Fruit fly (Drosophila melanogaster): Measurements from ENCODE around the gene CG13014.

CG13014 gene

DNA sequence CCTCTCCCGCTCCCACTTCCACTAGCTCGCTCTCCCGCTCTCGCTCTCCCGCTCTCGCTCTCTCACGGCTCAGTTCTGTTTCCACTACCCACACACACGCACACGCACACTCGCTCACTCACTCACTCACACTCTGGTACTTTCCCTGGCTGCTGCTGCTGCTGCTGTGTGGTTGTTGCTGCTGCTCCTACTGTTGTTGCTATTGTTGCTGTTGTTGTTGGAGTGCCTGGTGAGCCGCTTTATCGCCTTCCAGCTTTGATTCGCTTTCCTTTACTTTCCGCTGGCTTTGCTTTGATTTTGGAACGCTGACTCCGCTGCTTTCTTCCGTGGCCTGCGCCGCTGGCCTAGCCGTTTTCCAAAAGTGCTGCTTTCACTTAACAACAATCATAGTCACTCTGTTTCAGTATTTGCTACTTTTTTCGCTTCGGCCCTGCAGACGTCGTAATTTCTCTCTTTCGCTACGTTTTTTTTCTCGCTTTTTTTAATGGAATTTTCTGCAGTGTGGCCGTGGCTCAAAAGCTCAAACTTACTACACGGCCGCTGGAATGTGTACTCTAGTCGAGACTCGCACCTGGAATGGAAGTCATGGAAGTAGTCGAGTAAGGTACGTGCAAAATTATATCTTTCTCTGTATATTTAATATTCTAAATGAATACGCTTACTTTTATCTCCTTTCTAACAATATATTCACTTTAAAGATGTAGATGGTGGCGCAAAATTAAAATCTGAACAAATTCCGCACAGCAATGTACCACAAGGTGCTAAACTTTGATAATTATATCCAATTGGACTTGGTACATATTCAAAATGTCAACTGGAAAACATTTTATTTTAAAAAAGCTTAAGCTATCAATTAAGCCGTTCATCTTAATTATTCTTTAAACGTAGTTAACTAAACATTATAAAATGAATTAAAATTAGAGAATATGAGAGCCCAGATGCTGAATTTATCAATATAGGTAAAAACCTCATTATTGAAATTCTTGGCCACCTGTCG lies 27.9 kb upstream of the CG13014 start, which contains the start of gene Pp2B-14D (continued):
- TF ChIP-seq CG1603 (tag; optimal IDR thresholded peaks at IDR 0.05), result peak; percentile 46
- TF ChIP-seq nau (GFP tag; optimal IDR thresholded peaks at IDR 0.05), result peak; percentile 13
- TF ChIP-seq Pdp1 (GFP tag; optimal IDR thresholded peaks at IDR 0.05), result peak in 1 of 2 experiments; percentile 17
- TF ChIP-seq ci (GFP tag; IDR thresholded peaks at IDR 0.05), result 0 out of 3 replicates have a peak, but pooled peaks have one; percentile 25
- TF ChIP-seq pros (GFP tag; optimal IDR thresholded peaks at IDR 0.05), result no peak
- no peak for TF ChIP-seq Optix (GFP tag; IDR thresholded peaks at IDR 0.05)
- TF ChIP-seq Hand (GFP tag; optimal IDR thresholded peaks at IDR 0.05), result peak; percentile 23
- peak in 1 of 2 experiments; percentile 13 for TF ChIP-seq Dfd (GFP tag; optimal IDR thresholded peaks at IDR 0.05)
- peak; percentile 22 for TF ChIP-seq Deaf1 (tag; optimal IDR thresholded peaks at IDR 0.05)
- TF ChIP-seq stc (GFP tag; IDR thresholded peaks at IDR 0.05), result no peak
- peak; percentile 72 for TF ChIP-seq CG1832 (GFP tag; optimal IDR thresholded peaks at IDR 0.05)
- no peak for TF ChIP-seq Hmx (GFP tag; optimal IDR thresholded peaks at IDR 0.05)
- no peak for TF ChIP-seq ttk (GFP tag; IDR thresholded peaks at IDR 0.05)
- no peak for TF ChIP-seq CG6813 (GFP tag; optimal IDR thresholded peaks at IDR 0.05)
- no peak for TF ChIP-seq peb (GFP tag; IDR thresholded peaks at IDR 0.05)
- peak; percentile 26; the same call in 1 of the 2 replicates for TF ChIP-seq CG13287 (GFP tag; IDR thresholded peaks at IDR 0.05; ENCODE audit: partially characterized antibody)
- TF ChIP-seq CG8478 (optimal IDR thresholded peaks at IDR 0.05), result peak; percentile 85
- peak; percentile 23 for TF ChIP-seq Lhr (GFP tag; optimal IDR thresholded peaks at IDR 0.05)
- 0 out of 2 replicates have a peak, but pooled peaks have one; percentile 17 for TF ChIP-seq CG31441 (GFP tag; IDR thresholded peaks at IDR 0.05)
- peak; percentile 93 for TF ChIP-seq cg (GFP tag; optimal IDR thresholded peaks at IDR 0.05)
- TF ChIP-seq onecut (GFP tag; IDR thresholded peaks at IDR 0.05), result no peak
- TF ChIP-seq yki (optimal IDR thresholded peaks at IDR 0.05), result peak; percentile 98
- TF ChIP-seq CG2678 (tag; optimal IDR thresholded peaks at IDR 0.05), result peak; percentile 2
- peak; percentile 8; the same call in 1 of the 2 replicates for TF ChIP-seq amos (GFP tag; IDR thresholded peaks at IDR 0.05; ENCODE audit: partially characterized antibody)
- TF ChIP-seq CG12659 (GFP tag; optimal IDR thresholded peaks at IDR 0.05), result peak; percentile 54
- peak; percentile 8 for TF ChIP-seq CG33213 (GFP tag; optimal IDR thresholded peaks at IDR 0.05)
- no peak for TF ChIP-seq kay (GFP tag; optimal IDR thresholded peaks at IDR 0.05)
- TF ChIP-seq Neu2 (GFP tag; optimal IDR thresholded peaks at IDR 0.05; ENCODE audit: borderline replicate concordance), result no peak

- no peak for TF ChIP-seq CG2678 (tag; optimal IDR thresholded peaks at IDR 0.05)
- TF ChIP-seq Trl (optimal IDR thresholded peaks at IDR 0.05), result peak; percentile 21 to 60
- TF ChIP-seq Trl (GFP tag; optimal IDR thresholded peaks at IDR 0.05), result no peak
- TF ChIP-seq CG2889 (GFP tag; IDR thresholded peaks at IDR 0.05), result no peak
- TF ChIP-seq salm (tag; optimal IDR thresholded peaks at IDR 0.05), result no peak
- no peak for TF ChIP-seq CG11398 (GFP tag; optimal IDR thresholded peaks at IDR 0.05)
- TF ChIP-seq CHES-1-like (GFP tag; optimal IDR thresholded peaks at IDR 0.05), result no peak
- no peak for TF ChIP-seq CG31365 (tag; optimal IDR thresholded peaks at IDR 0.05)
- no peak for TF ChIP-seq Antp (GFP tag; optimal IDR thresholded peaks at IDR 0.05)
- no peak for TF ChIP-seq maf-S (GFP tag; optimal IDR thresholded peaks at IDR 0.05)
- TF ChIP-seq MTF-1 (GFP tag; optimal IDR thresholded peaks at IDR 0.05; ENCODE audit: borderline replicate concordance), result no peak
- TF ChIP-seq CG11093 (GFP tag; IDR thresholded peaks at IDR 0.05), result no peak
- no peak for TF ChIP-seq grau (tag; optimal IDR thresholded peaks at IDR 0.05)
- TF ChIP-seq CG2199 (GFP tag; IDR thresholded peaks at IDR 0.05), result 0 out of 3 replicates have a peak, but pooled peaks have one; percentile 34
- no peak for TF ChIP-seq ase (GFP tag; IDR thresholded peaks at IDR 0.05)
- TF ChIP-seq BtbVII (GFP tag; optimal IDR thresholded peaks at IDR 0.05), result no peak
- no peak for TF ChIP-seq Lim3 (GFP tag; IDR thresholded peaks at IDR 0.05)
- TF ChIP-seq CG12744 (GFP tag; optimal IDR thresholded peaks at IDR 0.05), result no peak
- TF ChIP-seq Chrac-16 (GFP tag; optimal IDR thresholded peaks at IDR 0.05), result no peak
- TF ChIP-seq CG10321 (GFP tag; IDR thresholded peaks at IDR 0.05), result peak; percentile 86
- no peak for TF ChIP-seq CG9797 (GFP tag; optimal IDR thresholded peaks at IDR 0.05)
- no peak for TF ChIP-seq klu (GFP tag; IDR thresholded peaks at IDR 0.05)
- no peak for TF ChIP-seq CG17829 (tag; optimal IDR thresholded peaks at IDR 0.05)
Observed at dm6 chrX:16562259-16562658, 25.4 kb upstream of the CG13014 start.

Measured in whole organism, embryonic.